Fruit fly (Drosophila melanogaster) whole organism, pupa: ENCODE data around the gene chif.

ENCODE experiments used
- CG12605 ChIP-seq: fragments of 200-800 bp; sonication (Bioruptor generic); IDR thresholded peaks from 2 replicates; pipeline ENCODE4 v1.3.6; 2022; ENCODE audit warnings: missing biosample characterization, missing genetic modification characterization
- CG17806 ChIP-seq: fragments of 200-800 bp; sonication (Bioruptor generic); optimal IDR thresholded peaks from 2 replicates; lab custom pipeline; 2018; ENCODE audit warnings: missing biosample characterization, mild to moderate bottlenecking, missing genetic modification characterization, moderate library complexity
- CG32121 ChIP-seq: fragments of 200-800 bp; sonication (Bioruptor generic); IDR thresholded peaks from 2 replicates; pipeline ENCODE4 v1.3.6; 2022; ENCODE audit warnings: missing biosample characterization, missing genetic modification characterization
- CG4496 ChIP-seq: fragments of 200-800 bp; sonication (Bioruptor generic); IDR thresholded peaks from 3 replicates; pipeline ENCODE4 v1.3.6; 2022; ENCODE audit warnings: missing biosample characterization, missing genetic modification characterization
- CG8159 ChIP-seq: fragments of 200-800 bp; sonication (Bioruptor generic); optimal IDR thresholded peaks from 3 replicates; lab custom pipeline; 2018; ENCODE audit warnings: missing biosample characterization, mild to moderate bottlenecking, missing genetic modification characterization, moderate library complexity
- EcR ChIP-seq: fragments of 200-800 bp; sonication (Bioruptor generic); optimal IDR thresholded peaks from 3 replicates; lab custom pipeline; 2019; ENCODE audit warnings: missing biosample characterization, missing genetic modification characterization, mild to moderate bottlenecking, moderate library complexity, missing genetic modification reagents
- Ets98B ChIP-seq: fragments of 200-800 bp; sonication (Bioruptor generic); IDR thresholded peaks from 2 replicates; pipeline ENCODE4 v1.3.6; 2022; ENCODE audit warnings: missing biosample characterization, missing genetic modification characterization
- Pif1A ChIP-seq: fragments of 200-800 bp; sonication (Bioruptor generic); optimal IDR thresholded peaks from 3 replicates; lab custom pipeline; 2016; ENCODE audit warnings: missing biosample characterization, missing genetic modification characterization
- gl ChIP-seq: fragments of 200-800 bp; sonication (Bioruptor generic); optimal IDR thresholded peaks from 2 replicates; lab custom pipeline; 2018; ENCODE audit warnings: missing biosample characterization, mild to moderate bottlenecking, missing genetic modification characterization
- rn ChIP-seq: fragments of 200-800 bp; sonication (Bioruptor generic); IDR thresholded peaks from 2 replicates; pipeline ENCODE4 v1.3.6; 2022; ENCODE audit warnings: missing biosample characterization, missing genetic modification characterization

- TF ChIP-seq CG8159 (tag; lab: Kevin White, UChicago): no peak
- TF ChIP-seq Ets98B (GFP tag; lab: Robert Waterston, UW): no peak
- TF ChIP-seq EcR (GFP tag; lab: Kevin White, UChicago): no peak
- TF ChIP-seq gl (tag; lab: Kevin White, UChicago): no peak
- TF ChIP-seq rn (GFP tag; lab: Robert Waterston, UW): no peak
- no peak for TF ChIP-seq CG12605 (GFP tag; lab: Robert Waterston, UW)
- no peak for TF ChIP-seq CG4496
- TF ChIP-seq Pif1A (GFP tag; lab: Kevin White, UChicago): no peak
- TF ChIP-seq CG17806 (tag; lab: Kevin White, UChicago): no peak
- TF ChIP-seq CG32121 (GFP tag; lab: Robert Waterston, UW): no peak
These were observed 36.0 kb downstream of the chif start for dm6 chr2L:16316410-16316809.
